Worm (Caenorhabditis elegans): ENCODE measurements around the gene klp-6.

DNA sequence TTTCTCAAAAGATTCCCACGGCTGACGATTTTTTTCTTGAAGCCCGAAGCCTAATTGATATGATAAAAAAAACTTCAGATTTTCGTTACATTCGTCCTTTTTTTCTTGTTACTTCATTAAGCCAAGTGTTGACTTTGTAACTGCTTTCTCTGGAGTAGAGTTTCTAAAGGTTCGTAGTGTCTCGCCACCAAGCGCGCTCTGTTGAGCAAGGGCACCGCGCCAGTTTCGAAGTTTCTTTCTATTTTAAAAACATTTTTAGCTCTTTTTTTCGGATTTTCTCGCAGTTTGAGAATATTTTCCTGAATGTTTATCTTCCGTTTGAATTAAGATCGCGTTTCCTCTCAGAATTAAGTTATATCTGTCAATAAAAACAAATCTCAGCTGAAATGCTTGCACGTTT, 45.8 kb downstream of the klp-6 start:
- TF ChIP-seq ref-1 (GFP tag; conservative IDR thresholded peaks at IDR 0.05) (no peak), T22C8.4 (GFP tag; IDR thresholded peaks at IDR 0.05) (no peak), flt-1 (GFP tag; IDR thresholded peaks at IDR 0.05) (no peak), ztf-29 (GFP tag; IDR thresholded peaks at IDR 0.05) (no peak), cog-1 (tag; optimal IDR thresholded peaks at IDR 0.05) (no peak), ztf-23 (GFP tag; IDR thresholded peaks at IDR 0.05) (no peak), klf-2 (GFP tag; conservative IDR thresholded peaks at IDR 0.05) (no peak)
